Worm (Caenorhabditis elegans) whole organism, L4 larva: ENCODE results near the gene Y40H7A.4.
"Not testable (repeated sequence)": the region's sequence is repeated elsewhere in the genome, so short reads cannot be mapped to it uniquely, and the experiment has no call there.

Source experiments
- ama-1 ChIP-seq: fragments of 150-350 bp; optimal IDR thresholded peaks from 2 replicates; lab custom pipeline; 2014; ENCODE audit warnings: inconsistent platforms, mixed read lengths
- daf-8 ChIP-seq: fragments of 200-800 bp; sonication (Bioruptor generic); IDR thresholded peaks from 2 replicates; pipeline ENCODE4 v1.3.6; 2022; ENCODE audit warnings: missing genetic modification characterization, missing compliant biosample characterization
- dpl-1 ChIP-seq: fragments of 150-350 bp; optimal IDR thresholded peaks from 2 replicates; lab custom pipeline; 2014; ENCODE audit warnings: missing biosample characterization, missing genetic modification reagents, missing genetic modification characterization
- hlh-11 ChIP-seq: fragments of 200-800 bp; sonication (Bioruptor generic); optimal IDR thresholded peaks from 2 replicates; lab custom pipeline; 2018; ENCODE audit warnings: mild to moderate bottlenecking, missing genetic modification characterization, missing compliant biosample characterization
- hlh-30 ChIP-seq: sonication (generic microtip); optimal IDR thresholded peaks from 2 replicates; lab custom pipeline; 2017; ENCODE audit warnings: antibody characterized with exemption, mild to moderate bottlenecking, missing genetic modification characterization, missing compliant biosample characterization; ENCODE audit not compliant: insufficient read depth
- lin-15B ChIP-seq: fragments of 150-350 bp; sonication (generic microtip); optimal IDR thresholded peaks from 3 replicates; lab custom pipeline; 2014; ENCODE audit warnings: missing biosample characterization, missing genetic modification characterization
- nhr-76 ChIP-seq: fragments of 150-350 bp; optimal IDR thresholded peaks from 2 replicates; lab custom pipeline; 2014; ENCODE audit warnings: missing biosample characterization, missing genetic modification characterization

DNA sequence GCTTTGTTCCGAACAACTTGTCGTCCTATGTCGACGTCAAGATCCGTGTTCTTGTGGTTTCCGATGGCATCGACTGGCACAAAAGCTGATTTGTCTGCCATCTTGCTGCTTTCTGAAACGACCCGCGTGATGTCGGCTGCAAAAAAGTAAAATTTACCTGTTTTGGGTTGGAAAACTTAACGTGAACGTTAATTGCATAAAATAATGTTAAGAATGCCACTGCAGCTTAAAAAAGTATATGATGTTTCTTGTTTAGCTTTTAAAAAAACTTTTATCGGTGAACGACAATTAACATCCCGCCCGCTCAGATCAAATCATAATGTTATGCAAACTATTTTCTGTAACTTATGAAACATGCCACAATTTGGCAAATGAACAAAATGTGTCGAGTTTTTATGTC lies 41.4 kb downstream of the Y40H7A.4 start, which contains the start of gene M199.8:
- TF ChIP-seq hlh-11; dpl-1 (GFP tag; lab: Kevin White, UChicago); daf-8; hlh-30 (tag; lab: Kevin White, UChicago); lin-15B (tag; lab: Kevin White, UChicago); nhr-76 (tag; lab: Kevin White, UChicago); ama-1: not testable (repeated sequence)
